Worm (Caenorhabditis elegans): ENCODE results near the gene W04D12.1.

- TF ChIP-seq ztf-28 (GFP tag; IDR thresholded peaks at IDR 0.05) = no peak
- no peak for TF ChIP-seq bed-1 (GFP tag; IDR thresholded peaks at IDR 0.05)
- TF ChIP-seq B0261.1 (tag; optimal IDR thresholded peaks at IDR 0.05) = no peak
- TF ChIP-seq ets-4 (GFP tag; optimal IDR thresholded peaks at IDR 0.05) = no peak
- no peak for TF ChIP-seq dpl-1 (GFP tag; optimal IDR thresholded peaks at IDR 0.05)
- no peak for TF ChIP-seq ceh-58 (GFP tag; IDR thresholded peaks at IDR 0.05)
- no peak for TF ChIP-seq unc-62 (GFP tag; optimal IDR thresholded peaks at IDR 0.05)
- TF ChIP-seq hlh-12 (tag; optimal IDR thresholded peaks at IDR 0.05) = no peak
- no peak for TF ChIP-seq nfya-1 (tag; optimal IDR thresholded peaks at IDR 0.05; ENCODE audit: borderline replicate concordance, insufficient read depth)
- no peak for TF ChIP-seq T26A5.8 (tag; optimal IDR thresholded peaks at IDR 0.05)
- no peak for TF ChIP-seq F39B2.1 (GFP tag; IDR thresholded peaks at IDR 0.05)
- no peak for TF ChIP-seq K12H6.12 (tag; optimal IDR thresholded peaks at IDR 0.05)
- TF ChIP-seq let-526 (GFP tag; IDR thresholded peaks at IDR 0.05) = no peak
- no peak for TF ChIP-seq efl-1 (GFP tag; optimal IDR thresholded peaks at IDR 0.05)
These were observed 26.7 kb upstream of the W04D12.1 start for ce11 chrIII:5810012-5810411.
